Worm (Caenorhabditis elegans): ENCODE data around the gene C49C8.8.

C49C8.8 gene

DNA sequence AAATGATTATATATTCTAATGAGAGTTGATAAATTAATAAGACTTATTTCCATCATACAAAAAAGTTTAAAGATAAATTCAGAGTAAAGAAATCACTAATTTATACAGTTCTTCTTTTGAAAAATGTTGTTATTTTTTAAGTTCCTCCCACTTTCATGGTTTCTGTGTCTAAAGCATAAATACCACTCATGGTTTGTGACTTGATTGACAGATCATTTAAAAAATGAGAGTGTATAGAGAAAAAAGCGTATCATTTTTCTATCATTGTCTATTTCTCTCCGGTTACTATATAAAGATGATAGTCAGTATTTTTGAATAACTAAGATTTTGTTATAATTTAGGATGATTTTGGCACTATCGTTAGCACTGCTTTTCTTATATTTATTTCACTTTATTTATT lies 37.3 kb upstream of the C49C8.8 start, which contains the start of gene cyp-33E3:
TSS of gene cyp-33E3 (plus strand) at position 316 of the 400 bp plus-strand sequence.
- TF ChIP-seq egl-27 (tag; optimal IDR thresholded peaks at IDR 0.05) = no peak
- peak; percentile 17 for TF ChIP-seq elt-2 (tag; optimal IDR thresholded peaks at IDR 0.05)
- TF ChIP-seq nhr-237 (tag; optimal IDR thresholded peaks at IDR 0.05) = no peak
- no peak for TF ChIP-seq snpc-4 (tag; optimal IDR thresholded peaks at IDR 0.05)
- no peak for TF ChIP-seq egl-5 (tag; optimal IDR thresholded peaks at IDR 0.05)

DNA sequence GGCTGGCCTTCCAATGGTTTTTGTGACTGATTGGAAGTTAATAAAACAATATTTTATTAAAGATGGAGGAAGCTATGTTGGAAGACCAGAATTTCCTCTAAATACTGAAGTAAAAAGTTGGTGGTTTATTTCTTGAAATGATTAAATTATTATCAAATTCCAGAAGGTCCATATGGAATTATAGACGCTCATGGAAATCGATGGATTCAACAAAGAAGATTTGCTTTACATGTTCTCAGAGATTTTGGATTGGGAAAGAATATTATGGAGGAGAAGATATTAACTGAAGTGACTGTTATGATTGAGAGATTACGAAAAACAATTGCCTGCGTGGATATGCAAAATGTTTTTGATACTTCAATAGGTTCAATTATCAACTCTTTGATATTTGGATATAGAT lies 36.6 kb upstream of the C49C8.8 start:
- TF ChIP-seq daf-12 (tag; optimal IDR thresholded peaks at IDR 0.05) = no peak
- no peak for TF ChIP-seq unc-62 (GFP tag; optimal IDR thresholded peaks at IDR 0.05)
- TF ChIP-seq eor-1 (tag; optimal IDR thresholded peaks at IDR 0.05) = no peak
- no peak for TF ChIP-seq nhr-11 (tag; optimal IDR thresholded peaks at IDR 0.05)
- no peak for TF ChIP-seq hmg-11 (tag; optimal IDR thresholded peaks at IDR 0.05)
- no peak for TF ChIP-seq nhr-77 (tag; optimal IDR thresholded peaks at IDR 0.05)
- no peak for TF ChIP-seq nfya-1 (tag; optimal IDR thresholded peaks at IDR 0.05; ENCODE audit: insufficient read depth)
- TF ChIP-seq ceh-9 (tag; optimal IDR thresholded peaks at IDR 0.05) = no peak
- TF ChIP-seq aly-2 (tag; optimal IDR thresholded peaks at IDR 0.05) = no peak

DNA sequence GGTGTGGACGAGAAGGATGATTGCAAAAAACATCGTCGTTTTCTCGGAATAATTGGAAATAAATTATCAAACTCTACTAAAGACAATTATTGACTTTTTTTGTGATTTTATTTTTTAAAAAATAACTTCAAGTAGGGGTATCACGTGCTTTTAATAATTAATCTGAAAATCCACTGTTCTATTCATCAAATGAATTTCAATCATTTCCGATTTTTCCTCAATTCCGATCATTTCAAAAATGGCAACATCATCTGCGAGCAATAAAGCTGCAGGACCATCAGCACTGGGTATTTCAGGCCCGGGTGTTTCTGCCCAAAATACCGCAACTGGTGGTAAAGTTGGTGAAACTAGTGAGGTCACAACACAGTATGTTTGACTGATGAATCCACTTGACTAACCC lies 34.9 kb upstream of the C49C8.8 start, which contains the start of the genes F42A9.7 and F42A9.3:
TSS of gene F42A9.7 (minus strand) at position 101 of the 400 bp plus-strand sequence.
TSS of gene F42A9.3 (plus strand) at position 214 of the 400 bp plus-strand sequence.
- TF ChIP-seq ceh-16 (tag; optimal IDR thresholded peaks at IDR 0.05) = no peak
- TF ChIP-seq daf-12 (tag; optimal IDR thresholded peaks at IDR 0.05) = no peak
- TF ChIP-seq nhr-23 (tag; optimal IDR thresholded peaks at IDR 0.05) = no peak
- no peak for TF ChIP-seq ZK546.5 (tag; optimal IDR thresholded peaks at IDR 0.05)
- TF ChIP-seq nhr-76 (tag; optimal IDR thresholded peaks at IDR 0.05) = no peak
- TF ChIP-seq sea-2 (GFP tag; optimal IDR thresholded peaks at IDR 0.05) = no peak
- TF ChIP-seq nhr-11 (tag; optimal IDR thresholded peaks at IDR 0.05) = no peak
- no peak for TF ChIP-seq zag-1 (tag; optimal IDR thresholded peaks at IDR 0.05)
- no peak for TF ChIP-seq unc-39 (tag; optimal IDR thresholded peaks at IDR 0.05)
- TF ChIP-seq pha-4 (tag; optimal IDR thresholded peaks at IDR 0.05) = no peak
- no peak for TF ChIP-seq fkh-2 (tag; optimal IDR thresholded peaks at IDR 0.05)
- TF ChIP-seq mdl-1 (tag; optimal IDR thresholded peaks at IDR 0.05) = no peak
- TF ChIP-seq nhr-67 (tag; optimal IDR thresholded peaks at IDR 0.05) = no peak
- no peak for TF ChIP-seq ztf-11 (tag; optimal IDR thresholded peaks at IDR 0.05)
- no peak for TF ChIP-seq ceh-28 (tag; optimal IDR thresholded peaks at IDR 0.05)
- no peak for TF ChIP-seq eor-1 (tag; optimal IDR thresholded peaks at IDR 0.05)
- no peak for TF ChIP-seq nhr-43 (tag; optimal IDR thresholded peaks at IDR 0.05; ENCODE audit: poor library complexity, severe bottlenecking)
- no peak for TF ChIP-seq mml-1 (tag; optimal IDR thresholded peaks at IDR 0.05)

DNA sequence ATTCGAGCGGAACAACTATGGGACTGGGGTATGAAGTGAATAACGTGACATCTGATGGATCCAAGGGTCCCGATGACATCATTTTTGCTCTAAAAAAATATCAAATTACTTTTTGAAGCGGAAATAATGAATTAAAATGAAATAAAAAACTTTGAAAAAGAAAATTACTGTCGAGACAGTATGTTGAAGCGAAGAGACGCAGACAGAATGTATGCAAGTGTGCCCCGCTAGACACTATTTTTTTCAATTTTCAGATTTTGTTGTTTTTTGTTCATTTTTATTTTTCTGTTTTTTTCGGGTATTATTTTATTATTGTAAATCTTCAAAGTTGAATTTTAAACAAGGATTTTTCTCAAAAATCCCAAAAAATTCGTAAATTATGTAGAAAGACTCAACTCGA lies 33.2 kb upstream of the C49C8.8 start, which contains the start of gene F42A9.8:
TSS of gene F42A9.8 (minus strand) at position 88 of the 400 bp plus-strand sequence.
- TF ChIP-seq mml-1 (tag; optimal IDR thresholded peaks at IDR 0.05) (no peak), ztf-11 (tag; optimal IDR thresholded peaks at IDR 0.05) (no peak), daf-12 (tag; optimal IDR thresholded peaks at IDR 0.05) (no peak), lin-15B (tag; optimal IDR thresholded peaks at IDR 0.05) (peak; percentile 13), pha-4 (tag; optimal IDR thresholded peaks at IDR 0.05) (peak; percentile 40), nfya-1 (tag; optimal IDR thresholded peaks at IDR 0.05; ENCODE audit: insufficient read depth) (peak; percentile 31)

DNA sequence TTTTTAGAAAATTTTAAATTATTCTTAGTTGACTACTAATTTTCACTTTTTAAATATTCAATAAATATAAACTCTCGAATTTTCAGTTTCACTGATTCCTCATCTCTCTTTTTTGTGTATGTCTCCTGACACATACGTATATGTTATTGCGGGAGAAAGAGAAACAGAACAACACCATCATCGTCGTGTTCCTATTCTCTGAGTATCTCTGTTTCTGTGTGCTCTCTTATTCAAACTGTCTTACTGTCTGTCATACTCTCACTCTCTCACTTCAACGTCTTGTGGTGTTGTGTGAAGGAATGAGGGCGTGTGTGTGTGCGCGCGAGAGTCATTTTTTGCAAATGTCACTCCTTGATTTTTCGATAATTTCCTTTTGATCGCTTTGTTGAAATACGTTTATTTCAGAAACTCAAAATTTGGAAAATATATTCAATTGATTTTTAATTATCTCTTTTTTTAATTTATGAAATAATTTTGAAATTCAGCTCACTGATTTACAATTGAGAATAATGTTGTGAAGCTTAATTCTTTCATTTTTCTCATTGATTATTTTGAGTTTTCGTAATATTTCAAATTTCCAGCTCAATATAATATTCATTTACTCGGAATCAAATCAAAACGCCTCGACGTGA lies 31.7 kb upstream of the C49C8.8 start, which contains the start of gene lin-49:
TSS of gene lin-49 (plus strand) at position 582 of the 632 bp plus-strand sequence.
- peak; percentile 54 for TF ChIP-seq elt-2 (tag; optimal IDR thresholded peaks at IDR 0.05)
- peak; percentile 79 for TF ChIP-seq nhr-23 (tag; optimal IDR thresholded peaks at IDR 0.05)
- TF ChIP-seq pha-4 (tag; optimal IDR thresholded peaks at IDR 0.05) = peak; percentile 93
- TF ChIP-seq nhr-11 (tag; optimal IDR thresholded peaks at IDR 0.05) = peak; percentile 16
- no peak for TF ChIP-seq nhr-67 (tag; optimal IDR thresholded peaks at IDR 0.05)
- no peak for TF ChIP-seq eor-1 (tag; optimal IDR thresholded peaks at IDR 0.05)
- TF ChIP-seq jun-1 (tag; optimal IDR thresholded peaks at IDR 0.05) = peak; percentile 30
- TF ChIP-seq aly-2 (tag; optimal IDR thresholded peaks at IDR 0.05) = no peak
- no peak for TF ChIP-seq daf-12 (tag; optimal IDR thresholded peaks at IDR 0.05)
- TF ChIP-seq ceh-16 (tag; optimal IDR thresholded peaks at IDR 0.05) = no peak
- TF ChIP-seq ZK546.5 (tag; optimal IDR thresholded peaks at IDR 0.05) = no peak
- no peak for TF ChIP-seq tbx-2 (tag; optimal IDR thresholded peaks at IDR 0.05)
- TF ChIP-seq nhr-25 (tag; optimal IDR thresholded peaks at IDR 0.05) = peak; percentile 75
- no peak for TF ChIP-seq fos-1 (tag; optimal IDR thresholded peaks at IDR 0.05)
- TF ChIP-seq nfya-1 (tag; optimal IDR thresholded peaks at IDR 0.05; ENCODE audit: insufficient read depth) = peak; percentile 80
- TF ChIP-seq lsy-12 (tag; optimal IDR thresholded peaks at IDR 0.05) = no peak
- no peak for TF ChIP-seq nhr-28 (tag; optimal IDR thresholded peaks at IDR 0.05)
- TF ChIP-seq ama-1 (optimal IDR thresholded peaks at IDR 0.05) = no peak
- TF ChIP-seq ceh-9 (tag; optimal IDR thresholded peaks at IDR 0.05) = no peak
- TF ChIP-seq nhr-237 (tag; optimal IDR thresholded peaks at IDR 0.05) = no peak
- TF ChIP-seq sea-2 (GFP tag; optimal IDR thresholded peaks at IDR 0.05) = no peak
- TF ChIP-seq nhr-76 (tag; optimal IDR thresholded peaks at IDR 0.05) = no peak
- peak; percentile 88 for TF ChIP-seq hmg-11 (tag; optimal IDR thresholded peaks at IDR 0.05)
- TF ChIP-seq ceh-28 (tag; optimal IDR thresholded peaks at IDR 0.05) = peak; percentile 65
- TF ChIP-seq snpc-4 (tag; optimal IDR thresholded peaks at IDR 0.05) = peak; percentile 56
- TF ChIP-seq unc-62 (GFP tag; optimal IDR thresholded peaks at IDR 0.05) = no peak
- TF ChIP-seq mdl-1 (tag; optimal IDR thresholded peaks at IDR 0.05) = no peak
- peak; percentile 42 for TF ChIP-seq nhr-43 (tag; optimal IDR thresholded peaks at IDR 0.05; ENCODE audit: poor library complexity, severe bottlenecking)
- TF ChIP-seq zag-1 (tag; optimal IDR thresholded peaks at IDR 0.05) = no peak
- no peak for TF ChIP-seq egl-27 (tag; optimal IDR thresholded peaks at IDR 0.05)
- TF ChIP-seq nhr-12 (tag; optimal IDR thresholded peaks at IDR 0.05) = no peak
- no peak for TF ChIP-seq fkh-10 (GFP tag; optimal IDR thresholded peaks at IDR 0.05)
- TF ChIP-seq ztf-4 (tag; optimal IDR thresholded peaks at IDR 0.05) = peak; percentile 1
